Worm (Caenorhabditis elegans): Measurements from ENCODE around the gene glb-34.

DNA sequence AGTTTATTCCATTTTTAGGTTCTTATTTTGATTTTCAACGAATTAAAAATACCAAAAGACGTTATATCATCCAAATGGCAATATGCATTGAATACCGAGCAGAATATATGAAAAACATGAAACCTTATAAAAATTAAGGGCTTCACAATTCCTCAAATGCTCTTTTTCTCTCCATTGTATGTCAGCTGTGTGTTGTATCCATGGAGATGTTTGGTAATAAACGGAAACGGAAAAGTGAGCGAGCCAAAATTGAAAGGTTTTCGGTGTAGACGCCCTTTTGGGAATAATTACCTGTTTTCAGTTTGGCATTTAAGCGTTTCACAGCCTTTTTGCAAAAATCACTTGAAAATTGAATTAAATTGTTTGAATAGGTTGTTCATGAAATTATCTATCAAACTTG lies 14.9 kb downstream of the glb-34 start:
- no peak for TF ChIP-seq unc-62 (GFP tag; optimal IDR thresholded peaks at IDR 0.05)
- no peak for TF ChIP-seq snpc-4 (tag; optimal IDR thresholded peaks at IDR 0.05)
- TF ChIP-seq sptf-1 (tag; optimal IDR thresholded peaks at IDR 0.05) = no peak
- no peak for TF ChIP-seq lin-13 (tag; optimal IDR thresholded peaks at IDR 0.05)
- TF ChIP-seq mab-5 (tag; optimal IDR thresholded peaks at IDR 0.05) = no peak
- no peak for TF ChIP-seq elt-3 (tag; optimal IDR thresholded peaks at IDR 0.05)
- TF ChIP-seq M03D4.4 (tag; optimal IDR thresholded peaks at IDR 0.05) = no peak
- TF ChIP-seq ceh-39 (tag; optimal IDR thresholded peaks at IDR 0.05) = no peak
- TF ChIP-seq lsy-2 (tag; optimal IDR thresholded peaks at IDR 0.05) = no peak
- TF ChIP-seq unc-39 (tag; optimal IDR thresholded peaks at IDR 0.05) = no peak
